Worm (Caenorhabditis elegans): ENCODE data around the gene C02F5.10.

ce11 chrIII:8240948-8241347 lies 8.3 kb downstream of the C02F5.10 start:
- TF ChIP-seq unc-98 (GFP tag; IDR thresholded peaks at IDR 0.05) = no peak
- no peak for TF ChIP-seq ama-1 (optimal IDR thresholded peaks at IDR 0.05)
- no peak for TF ChIP-seq nhr-76 (tag; optimal IDR thresholded peaks at IDR 0.05)
- no peak for TF ChIP-seq C34B4.2 (tag; optimal IDR thresholded peaks at IDR 0.05)

Measured in whole organism, L1 larva.